Fruit fly (Drosophila melanogaster): Measurements from ENCODE around the gene Tango6.

Tango6 gene

DNA sequence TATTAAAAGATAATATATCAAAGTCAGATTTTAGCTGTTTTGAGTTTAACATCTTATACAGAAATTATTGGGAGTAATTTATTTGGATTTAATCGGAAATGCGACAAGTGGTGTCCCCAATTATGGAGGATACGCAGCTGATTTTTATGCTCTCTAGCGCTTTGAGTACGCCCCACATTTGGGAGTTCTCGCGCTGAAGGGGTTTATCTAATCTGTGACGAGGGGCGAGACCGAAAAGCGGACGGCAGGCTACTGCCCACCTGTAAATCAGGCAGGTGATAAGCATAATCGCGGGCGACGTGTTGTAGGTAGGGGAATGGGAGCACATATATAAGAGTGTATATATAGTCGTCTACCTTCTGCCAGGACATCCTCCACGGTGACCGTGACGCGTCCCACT is 931 bp upstream of the Tango6 start:
- TF ChIP-seq CTCF (optimal IDR thresholded peaks at IDR 0.05) = no peak
- TF ChIP-seq CG8478 (optimal IDR thresholded peaks at IDR 0.05) = no peak

DNA sequence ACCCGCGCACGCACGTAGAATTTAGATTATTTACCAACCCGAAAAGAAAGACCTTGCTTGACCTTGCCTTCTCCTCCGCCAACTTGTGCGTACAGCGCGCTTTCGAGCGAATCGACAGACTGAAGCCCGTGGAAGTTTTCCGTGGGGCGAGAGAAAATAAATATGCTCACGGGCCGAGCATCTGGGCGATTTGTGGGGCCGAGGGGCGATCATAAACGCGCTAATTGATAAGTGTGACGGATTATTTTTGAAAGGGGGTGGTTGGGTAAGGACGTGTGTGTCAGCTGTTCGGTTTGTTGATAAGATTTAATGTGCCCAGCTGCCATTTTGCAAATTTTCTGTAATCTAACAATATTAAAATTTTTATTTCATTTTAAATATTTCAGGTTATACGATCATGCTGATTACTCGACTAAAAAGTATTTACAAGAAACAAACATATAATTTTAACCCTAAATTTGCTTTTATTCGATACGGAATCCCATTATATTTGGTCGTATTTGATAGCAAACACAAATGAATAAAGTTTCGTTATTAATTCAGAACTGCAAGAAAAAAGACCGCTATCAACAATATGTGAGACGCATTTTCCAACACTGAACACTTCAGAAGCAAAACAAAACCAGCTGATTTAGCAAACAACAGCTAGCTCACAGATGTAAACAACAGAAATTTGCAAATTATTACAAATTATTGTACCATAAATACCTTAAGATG is 5.4 kb downstream of the Tango6 start, which contains the start of the genes L2HGDH and CG10431:
L2HGDH (minus strand) TSS at position 386 of the 717 bp plus-strand sequence.
CG10431 (plus strand) TSS at position 648 of the 717 bp plus-strand sequence.
- TF ChIP-seq CTCF (optimal IDR thresholded peaks at IDR 0.05) = no peak
- TF ChIP-seq CG8478 (optimal IDR thresholded peaks at IDR 0.05) = no peak

DNA sequence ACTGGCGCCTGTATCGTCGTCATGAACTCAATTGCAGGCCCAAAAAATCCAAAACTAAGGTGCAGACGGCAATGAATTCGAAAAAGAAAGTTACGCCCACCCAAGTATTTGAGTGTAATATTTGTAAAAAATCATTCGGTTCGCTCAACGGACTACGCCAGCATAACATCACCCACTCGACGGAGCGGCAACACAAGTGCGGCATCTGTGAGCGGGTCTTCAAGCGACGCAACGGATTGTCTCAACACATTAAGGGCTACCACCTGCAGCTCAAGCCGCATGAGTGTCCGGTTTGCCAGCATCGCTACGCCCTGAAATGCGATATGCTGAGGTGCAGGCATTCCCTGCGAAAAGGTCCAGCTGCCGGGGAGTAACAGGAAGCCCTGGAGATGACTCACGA is 7.9 kb downstream of the Tango6 start:
- TF ChIP-seq CTCF (optimal IDR thresholded peaks at IDR 0.05) (no peak), CG8478 (optimal IDR thresholded peaks at IDR 0.05) (no peak)

DNA sequence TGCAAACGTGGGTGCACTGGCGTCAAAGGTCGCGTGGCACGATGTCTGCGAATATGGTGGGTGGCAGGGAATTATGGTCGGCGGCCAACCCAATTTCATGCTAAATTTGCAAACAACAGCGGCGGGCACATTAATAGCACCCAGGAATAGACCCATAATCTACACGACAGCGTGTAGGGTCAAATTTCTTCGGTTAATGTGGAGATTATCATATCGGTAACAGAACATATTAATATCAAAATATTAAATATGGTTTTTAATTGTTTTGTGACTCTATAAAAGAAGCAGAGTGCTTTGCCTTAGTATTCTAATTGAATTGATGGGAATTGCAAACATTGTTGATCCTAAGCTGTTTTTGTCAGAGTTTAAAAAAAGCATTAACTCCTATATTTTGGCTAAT is 10.1 kb downstream of the Tango6 start:
- no peak for TF ChIP-seq CG8478 (optimal IDR thresholded peaks at IDR 0.05)
- TF ChIP-seq CTCF (optimal IDR thresholded peaks at IDR 0.05) = no peak

DNA sequence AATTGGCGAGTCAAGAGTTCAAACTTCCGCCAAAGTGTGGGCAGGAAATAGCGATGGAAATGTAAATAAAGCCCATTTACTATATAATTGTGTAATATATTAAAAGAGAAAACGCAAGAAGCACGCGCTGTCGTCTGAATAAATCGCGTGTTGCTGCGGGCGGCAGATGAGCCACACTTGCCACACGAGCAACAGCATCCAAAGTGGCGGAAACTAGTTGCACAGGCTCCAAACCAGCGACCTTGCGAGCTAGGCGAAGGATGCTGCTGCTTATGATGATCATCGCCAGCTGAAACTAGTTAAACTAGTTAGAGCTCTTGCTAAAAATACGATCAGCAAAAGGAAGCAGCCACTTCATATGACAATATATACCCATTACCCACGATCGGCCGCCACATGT is 10.6 kb downstream of the Tango6 start:
- TF ChIP-seq CTCF (optimal IDR thresholded peaks at IDR 0.05) = no peak
- no peak for TF ChIP-seq CG8478 (optimal IDR thresholded peaks at IDR 0.05)

DNA sequence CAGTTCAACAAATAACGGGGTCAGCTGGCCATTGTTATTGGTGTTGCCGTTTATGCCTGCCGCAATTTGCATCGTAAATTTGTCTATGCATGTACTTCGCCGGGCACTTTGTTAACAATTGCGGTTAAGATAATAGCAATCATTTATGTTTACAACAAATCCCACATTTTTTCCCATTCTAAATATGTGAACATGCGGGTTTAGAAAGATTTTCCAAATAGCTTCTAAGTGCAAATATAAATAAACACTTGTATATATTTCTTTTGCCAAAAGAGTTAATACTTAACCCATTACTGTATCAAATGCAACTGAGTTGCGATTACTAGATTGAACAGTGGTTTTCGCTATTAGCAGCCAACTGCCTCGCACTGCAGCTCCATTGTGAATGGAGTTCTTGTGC is 12.2 kb downstream of the Tango6 start:
- TF ChIP-seq CTCF (optimal IDR thresholded peaks at IDR 0.05) (no peak), CG8478 (optimal IDR thresholded peaks at IDR 0.05) (no peak)

DNA sequence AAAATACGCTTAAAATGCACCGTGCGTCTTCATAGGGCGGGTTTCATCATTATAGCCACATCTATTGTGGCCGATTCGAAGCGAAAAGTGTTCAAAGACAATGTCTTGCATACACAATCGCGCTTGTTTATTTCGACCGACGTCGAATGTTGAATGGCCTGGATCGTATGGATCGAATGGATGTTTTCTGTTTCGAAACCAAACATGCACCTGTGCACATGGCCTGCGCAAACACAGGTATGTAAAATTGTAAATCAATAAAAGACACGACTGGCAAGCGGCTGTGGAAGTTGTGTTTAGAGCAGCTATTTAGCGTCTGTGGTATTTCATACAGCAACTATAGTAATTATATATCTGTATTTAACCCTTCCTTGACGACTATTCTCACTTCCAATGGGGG is 12.7 kb downstream of the Tango6 start:
- no peak for TF ChIP-seq CTCF (optimal IDR thresholded peaks at IDR 0.05)
- no peak for TF ChIP-seq CG8478 (optimal IDR thresholded peaks at IDR 0.05)

DNA sequence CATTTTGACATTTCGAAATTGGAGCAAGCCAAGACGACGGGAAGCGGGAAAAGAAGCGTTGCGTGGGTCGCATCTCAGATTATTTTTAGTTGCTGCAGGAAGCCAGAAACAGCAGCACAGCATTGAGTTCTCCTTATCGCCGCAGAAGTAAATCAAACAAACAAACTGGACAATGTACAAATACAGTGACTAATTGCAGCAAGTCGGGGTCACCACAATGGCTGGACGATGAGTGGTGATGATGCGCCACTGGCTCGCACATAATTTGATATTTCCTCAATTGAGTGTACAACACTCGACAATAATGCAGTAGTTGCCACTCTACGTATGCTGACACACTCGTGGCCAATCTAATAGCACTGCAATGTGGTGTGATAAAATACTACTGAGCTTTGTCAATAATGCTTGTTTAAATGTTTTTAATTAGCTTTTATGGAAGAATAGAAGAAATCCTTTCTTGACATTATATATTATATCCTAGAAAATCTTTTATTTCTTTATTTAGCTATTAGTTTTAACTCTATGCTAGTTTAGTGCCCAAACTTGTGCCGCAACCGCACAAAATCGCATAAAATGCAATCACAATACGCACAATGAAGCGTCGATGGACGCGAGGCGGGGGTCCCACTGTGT is 13.2 kb downstream of the Tango6 start:
- TF ChIP-seq CG8478 (optimal IDR thresholded peaks at IDR 0.05) (no peak), CTCF (optimal IDR thresholded peaks at IDR 0.05) (no peak)

DNA sequence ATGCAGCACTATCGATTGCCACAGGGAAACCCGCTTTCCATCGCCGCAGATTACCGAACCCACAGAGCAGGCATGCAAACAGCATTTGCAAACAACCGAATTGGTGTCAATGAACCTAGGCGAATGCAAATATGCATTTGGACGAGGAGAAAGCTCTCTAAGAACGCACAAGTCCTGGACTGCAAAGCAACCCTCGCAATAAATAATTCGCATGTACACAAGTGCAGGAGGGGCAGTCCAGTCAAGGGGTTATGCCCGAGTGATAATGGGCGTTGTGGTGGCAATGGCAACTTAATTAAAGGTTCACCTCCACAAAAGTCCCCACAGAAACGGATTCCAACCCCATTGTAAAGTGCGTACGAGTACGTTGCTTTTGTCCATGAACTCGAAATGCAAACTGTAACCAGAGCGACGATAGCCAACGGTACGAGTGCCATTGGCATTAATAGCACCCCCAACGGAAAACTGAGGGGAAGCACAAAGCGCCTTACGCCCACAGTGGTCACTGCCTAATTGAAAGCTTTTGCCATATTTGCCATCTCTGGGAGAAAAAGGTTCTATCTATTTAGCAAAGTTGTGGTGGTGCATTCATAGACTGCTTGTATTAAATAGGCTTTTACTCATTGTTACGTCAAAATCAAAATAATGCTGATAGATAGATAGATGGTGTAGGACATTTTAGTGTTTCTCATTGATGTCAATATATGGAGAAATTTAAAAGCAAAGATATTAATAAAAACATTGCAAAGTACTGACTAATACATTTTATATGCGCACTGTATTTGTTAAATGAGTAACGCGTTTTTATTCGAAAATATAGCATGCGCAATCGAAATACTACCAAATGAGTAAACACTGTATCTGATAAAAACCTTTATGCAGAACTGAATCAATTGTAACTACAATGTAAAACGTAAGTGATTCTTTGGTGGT is 14.3 kb downstream of the Tango6 start:
- TF ChIP-seq CG8478 (optimal IDR thresholded peaks at IDR 0.05) = no peak
- no peak for TF ChIP-seq CTCF (optimal IDR thresholded peaks at IDR 0.05)

DNA sequence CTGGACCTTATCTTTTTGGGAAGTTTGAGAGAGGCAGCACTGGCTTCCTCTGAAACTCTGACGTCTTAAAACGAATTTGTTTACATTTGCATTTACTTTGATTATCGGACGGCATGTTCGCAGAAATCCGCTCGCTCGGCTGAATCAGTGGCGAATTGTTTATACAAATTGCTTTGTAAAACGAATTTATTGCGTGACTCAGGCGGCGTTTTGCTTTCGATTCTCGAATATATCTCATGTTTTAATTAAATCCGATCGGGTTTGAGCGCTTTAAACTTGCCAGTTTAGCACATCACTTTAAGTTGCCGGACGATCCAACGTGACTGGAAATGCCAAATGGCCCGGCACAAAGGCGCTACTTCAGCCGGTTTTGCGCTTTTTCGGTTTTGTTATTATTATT is 15.3 kb downstream of the Tango6 start:
- TF ChIP-seq CG8478 (optimal IDR thresholded peaks at IDR 0.05) (no peak), CTCF (optimal IDR thresholded peaks at IDR 0.05) (no peak)

DNA sequence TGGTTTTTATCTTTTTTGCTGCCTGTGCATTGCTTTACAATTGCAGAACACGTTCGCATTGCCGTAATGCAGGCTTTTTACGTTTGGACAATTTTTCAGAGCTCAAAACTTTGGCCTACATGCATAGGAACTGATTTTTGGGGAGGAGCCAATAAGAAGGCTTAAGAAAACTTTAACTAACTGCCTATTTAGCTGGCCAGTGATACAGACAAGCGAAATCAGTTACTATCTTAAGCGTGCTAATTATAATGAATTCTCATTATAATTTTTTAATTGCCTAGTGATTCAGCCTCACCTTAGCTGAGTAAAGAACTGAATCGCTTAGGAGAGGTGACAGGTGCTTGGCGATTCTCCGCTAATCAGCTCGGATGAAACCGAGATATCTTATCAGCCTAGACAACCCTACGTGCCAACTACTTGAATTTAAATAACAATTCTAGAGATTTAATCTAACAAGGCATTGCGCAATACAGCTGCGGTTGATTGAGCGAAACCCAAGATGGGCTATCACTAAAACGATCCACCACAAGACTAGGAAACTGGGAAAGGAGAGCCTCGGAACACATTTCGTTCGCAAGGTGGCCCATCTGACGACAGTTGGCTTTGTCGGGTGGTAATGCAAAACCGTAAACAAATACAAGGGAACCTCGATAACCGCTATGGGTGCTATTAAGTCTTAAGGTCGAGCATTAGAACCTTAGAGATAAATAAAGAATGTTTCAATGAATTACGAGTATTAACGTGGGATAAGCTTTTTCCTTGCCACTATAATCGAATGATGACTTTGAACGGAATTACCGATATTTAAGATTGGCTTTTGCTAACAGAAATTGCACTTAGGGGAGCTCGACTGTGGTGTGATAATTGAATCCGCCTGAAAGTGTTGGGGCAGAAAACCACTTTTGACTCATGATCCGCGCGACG is 16.6 kb downstream of the Tango6 start:
- no peak for TF ChIP-seq CTCF (optimal IDR thresholded peaks at IDR 0.05)
- TF ChIP-seq CG8478 (optimal IDR thresholded peaks at IDR 0.05) = no peak

DNA sequence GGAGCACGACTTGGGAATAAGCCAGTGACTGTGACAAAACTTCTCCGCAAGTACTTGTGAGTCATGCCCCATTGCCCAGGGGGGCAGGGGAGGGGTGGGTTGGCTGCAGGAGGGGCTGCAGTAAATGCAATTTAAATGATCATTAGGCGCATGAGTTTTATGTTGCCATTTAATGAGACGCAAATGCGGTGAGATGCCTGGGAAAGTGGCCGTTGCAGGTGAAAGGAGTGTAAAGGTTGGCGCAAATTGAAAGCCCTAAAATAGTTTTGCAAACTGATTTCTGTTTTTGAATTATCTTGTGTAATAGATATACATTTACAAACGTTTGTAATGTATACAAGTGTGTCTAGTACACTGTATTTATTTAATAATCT is 17.3 kb downstream of the Tango6 start:
- no peak for TF ChIP-seq CG8478 (optimal IDR thresholded peaks at IDR 0.05)
- no peak for TF ChIP-seq CTCF (optimal IDR thresholded peaks at IDR 0.05)

DNA sequence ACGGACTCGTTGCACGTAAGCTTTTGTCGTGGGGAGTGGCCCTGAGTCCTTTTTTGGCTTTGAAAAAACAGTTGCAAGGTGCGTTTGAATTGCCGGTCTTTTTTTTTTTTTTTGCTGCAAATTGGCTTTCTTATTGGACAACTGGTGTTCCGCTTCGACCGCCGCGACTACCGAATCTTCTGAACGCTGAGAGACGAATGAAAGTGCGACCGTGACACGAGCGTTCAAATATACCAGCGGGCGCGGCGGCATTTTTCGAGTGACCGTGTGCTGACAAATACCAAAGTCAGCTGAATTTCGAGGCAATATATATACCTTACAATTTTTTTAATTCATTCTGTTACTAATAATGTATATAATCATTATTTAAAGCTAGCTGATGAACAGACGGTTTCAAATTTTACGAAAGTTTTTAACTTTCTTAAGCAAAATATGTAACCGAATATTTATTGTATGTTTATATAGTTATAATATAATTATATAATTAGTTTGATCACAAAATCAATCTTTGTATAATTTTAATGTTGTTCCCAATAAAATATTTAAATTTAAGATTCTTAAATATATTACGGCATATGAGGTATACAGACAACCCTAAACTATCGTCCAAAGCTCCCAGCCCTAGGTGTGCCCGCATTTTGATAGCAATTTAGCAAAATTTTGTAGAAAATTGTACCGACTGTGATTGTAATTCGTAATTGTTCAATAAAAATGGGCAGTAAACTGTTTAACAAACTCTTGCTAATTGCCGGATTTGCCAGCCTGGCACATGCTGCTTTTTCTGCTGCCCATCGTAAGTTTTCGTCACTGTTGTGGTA is 18.5 kb downstream of the Tango6 start, which contains the start of the genes Swip-1 and EMC5:
Swip-1 (minus strand) TSS at position 203 of the 818 bp plus-strand sequence.
EMC5 (plus strand) TSS at position 630 of the 818 bp plus-strand sequence.
- no peak for TF ChIP-seq CG8478 (optimal IDR thresholded peaks at IDR 0.05)
- no peak for TF ChIP-seq CTCF (optimal IDR thresholded peaks at IDR 0.05)

All from S2 (cell line).